Worm (Caenorhabditis elegans) whole organism, L3 larva: ENCODE results near the gene srlf-17.

Source experiments
- R02D3.7 ChIP-seq: fragments of 150-350 bp; optimal IDR thresholded peaks from 2 replicates; lab custom pipeline; 2014; ENCODE audit warnings: missing biosample characterization, missing genetic modification characterization
- ZK546.5 ChIP-seq: sonication (generic microtip); optimal IDR thresholded peaks from 2 replicates; lab custom pipeline; 2017; ENCODE audit warnings: missing biosample characterization, missing genetic modification characterization
- aly-2 ChIP-seq: fragments of 150-350 bp; optimal IDR thresholded peaks from 2 replicates; lab custom pipeline; 2014; ENCODE audit warnings: missing biosample characterization, missing genetic modification characterization
- ama-1 ChIP-seq: fragments of 150-350 bp; optimal IDR thresholded peaks from 2 replicates; lab custom pipeline; 2018
- ceh-16 ChIP-seq: sonication (generic microtip); optimal IDR thresholded peaks from 2 replicates; lab custom pipeline; 2017; ENCODE audit warnings: missing biosample characterization, missing genetic modification characterization
- ceh-28 ChIP-seq: fragments of 150-350 bp; optimal IDR thresholded peaks from 2 replicates; lab custom pipeline; 2014; ENCODE audit warnings: missing biosample characterization, missing genetic modification reagents, missing genetic modification characterization
- ceh-82 ChIP-seq: fragments of 150-350 bp; optimal IDR thresholded peaks from 2 replicates; lab custom pipeline; 2014; ENCODE audit warnings: missing biosample characterization, missing genetic modification characterization
- ceh-9 ChIP-seq: sonication (generic microtip); optimal IDR thresholded peaks from 2 replicates; lab custom pipeline; 2018; ENCODE audit warnings: missing biosample characterization, missing genetic modification characterization
- daf-12 ChIP-seq: fragments of 150-350 bp; optimal IDR thresholded peaks from 2 replicates; lab custom pipeline; 2014; ENCODE audit warnings: missing biosample characterization, missing genetic modification reagents, missing genetic modification characterization
- egl-27 ChIP-seq: sonication (generic microtip); optimal IDR thresholded peaks from 4 replicates; lab custom pipeline; 2017; ENCODE audit warnings: missing biosample characterization, missing genetic modification reagents, missing genetic modification characterization
- egl-5 ChIP-seq: fragments of 150-350 bp; optimal IDR thresholded peaks from 2 replicates; lab custom pipeline; 2017; ENCODE audit warnings: missing biosample characterization, missing genetic modification reagents, missing genetic modification characterization, inconsistent platforms
- elt-3 ChIP-seq, 3 experiments: fragments of 150-350 bp in 1 of 3; sonication (generic microtip) in 2 of 3; optimal IDR thresholded peaks; 2 replicates in 2 of 3; 4 replicates in 1 of 3; lab custom pipeline; 2014 to 2017; ENCODE audit warnings: missing biosample characterization in 3 of 3, missing genetic modification characterization in 3 of 3
- eor-1 ChIP-seq, 2 experiments: fragments of 150-350 bp; optimal IDR thresholded peaks; 2 replicates each; lab custom pipeline; 2014 to 2018; ENCODE audit warnings: missing biosample characterization in 2 of 2, missing genetic modification characterization in 2 of 2
- fkh-10 ChIP-seq: sonication (generic microtip); optimal IDR thresholded peaks from 2 replicates; lab custom pipeline; 2017; ENCODE audit warnings: missing biosample characterization, missing genetic modification reagents, missing genetic modification characterization
- fkh-2 ChIP-seq: fragments of 150-350 bp; optimal IDR thresholded peaks from 2 replicates; lab custom pipeline; 2014; ENCODE audit warnings: missing biosample characterization, missing genetic modification reagents, missing genetic modification characterization
- fos-1 ChIP-seq: fragments of 150-350 bp; optimal IDR thresholded peaks from 2 replicates; lab custom pipeline; 2014; ENCODE audit warnings: missing biosample characterization, missing genetic modification characterization
- hmg-11 ChIP-seq: sonication (generic microtip); optimal IDR thresholded peaks from 2 replicates; lab custom pipeline; 2016; ENCODE audit warnings: missing genetic modification characterization, missing compliant biosample characterization
- jun-1 ChIP-seq: fragments of 150-350 bp; optimal IDR thresholded peaks from 2 replicates; lab custom pipeline; 2014; ENCODE audit warnings: missing biosample characterization, missing genetic modification reagents, missing genetic modification characterization
- lin-15B ChIP-seq: fragments of 150-350 bp; optimal IDR thresholded peaks from 2 replicates; lab custom pipeline; 2014; ENCODE audit warnings: missing biosample characterization, missing genetic modification characterization
- lin-39 ChIP-seq: fragments of 150-350 bp; optimal IDR thresholded peaks from 2 replicates; lab custom pipeline; 2018; ENCODE audit warnings: missing biosample characterization, missing genetic modification reagents, missing genetic modification characterization
- mdl-1 ChIP-seq: fragments of 150-350 bp; optimal IDR thresholded peaks from 2 replicates; lab custom pipeline; 2014; ENCODE audit warnings: missing biosample characterization, missing genetic modification characterization
- nfya-1 ChIP-seq: sonication (generic microtip); optimal IDR thresholded peaks from 2 replicates; lab custom pipeline; 2017; ENCODE audit warnings: missing genetic modification characterization, mild to moderate bottlenecking, missing compliant biosample characterization, antibody characterized with exemption, moderate library complexity; ENCODE audit not compliant: insufficient read depth
- nhr-11 ChIP-seq: fragments of 150-350 bp; optimal IDR thresholded peaks from 2 replicates; lab custom pipeline; 2014; ENCODE audit warnings: missing biosample characterization, missing genetic modification characterization
- nhr-23 ChIP-seq: fragments of 150-350 bp; optimal IDR thresholded peaks from 2 replicates; lab custom pipeline; 2014; ENCODE audit warnings: missing biosample characterization, missing genetic modification reagents, missing genetic modification characterization
- nhr-25 ChIP-seq: sonication (generic microtip); optimal IDR thresholded peaks from 2 replicates; lab custom pipeline; 2017; ENCODE audit warnings: missing biosample characterization, missing genetic modification characterization
- nhr-28 ChIP-seq: fragments of 150-350 bp; optimal IDR thresholded peaks from 2 replicates; lab custom pipeline; 2014; ENCODE audit warnings: missing biosample characterization, missing genetic modification characterization
- nhr-43 ChIP-seq: sonication (generic microtip); optimal IDR thresholded peaks from 2 replicates; lab custom pipeline; 2016; ENCODE audit warnings: mild to moderate bottlenecking, missing genetic modification characterization, missing compliant biosample characterization; ENCODE audit not compliant: poor library complexity, severe bottlenecking
- nhr-67 ChIP-seq: fragments of 150-350 bp; optimal IDR thresholded peaks from 2 replicates; lab custom pipeline; 2014; ENCODE audit warnings: missing biosample characterization, missing genetic modification characterization
- nhr-76 ChIP-seq: fragments of 150-350 bp; sonication (generic microtip); optimal IDR thresholded peaks from 5 replicates; lab custom pipeline; 2014; ENCODE audit warnings: missing biosample characterization, missing genetic modification characterization
- nhr-77 ChIP-seq: fragments of 150-350 bp; optimal IDR thresholded peaks from 2 replicates; lab custom pipeline; 2014; ENCODE audit warnings: missing biosample characterization, missing genetic modification characterization
- pha-4 ChIP-seq: fragments of 150-350 bp; optimal IDR thresholded peaks from 2 replicates; lab custom pipeline; 2014; ENCODE audit warnings: missing biosample characterization, missing genetic modification reagents, missing genetic modification characterization
- pqm-1 ChIP-seq: fragments of 150-350 bp; optimal IDR thresholded peaks from 2 replicates; lab custom pipeline; 2017; ENCODE audit warnings: missing biosample characterization, missing genetic modification characterization, inconsistent platforms
- sea-2 ChIP-seq: fragments of 150-350 bp; sonication (generic microtip); optimal IDR thresholded peaks from 4 replicates; lab custom pipeline; 2014; ENCODE audit warnings: missing biosample characterization, missing genetic modification reagents, missing genetic modification characterization
- skn-1 ChIP-seq: fragments of 150-350 bp; optimal IDR thresholded peaks from 2 replicates; lab custom pipeline; 2014; ENCODE audit warnings: missing biosample characterization, missing genetic modification characterization
- snpc-4 ChIP-seq: fragments of 150-350 bp; optimal IDR thresholded peaks from 2 replicates; lab custom pipeline; 2014; ENCODE audit warnings: missing biosample characterization, missing genetic modification characterization
- tbx-2 ChIP-seq: sonication (generic microtip); optimal IDR thresholded peaks from 2 replicates; lab custom pipeline; 2016; ENCODE audit warnings: mild to moderate bottlenecking, missing genetic modification characterization, missing compliant biosample characterization
- unc-62 ChIP-seq: fragments of 150-350 bp; sonication (generic microtip); optimal IDR thresholded peaks from 4 replicates; lab custom pipeline; 2014; ENCODE audit warnings: missing biosample characterization, missing genetic modification reagents, missing genetic modification characterization
- ztf-11 ChIP-seq: fragments of 150-350 bp; optimal IDR thresholded peaks from 2 replicates; lab custom pipeline; 2014; ENCODE audit warnings: missing biosample characterization, missing genetic modification characterization

Gene srlf-17

ce11 chrIV:11101383-11101782 is 1.1 kb downstream of the srlf-17 start, which contains the start of gene srlf-18:
TSS of gene srlf-18 (minus strand) at chrIV:11101483.
- TF ChIP-seq nhr-77 (tag; lab: Kevin White, UChicago) (no peak), ceh-82 (tag; lab: Kevin White, UChicago) (no peak), nfya-1 (no peak), nhr-11 (tag; lab: Kevin White, UChicago) (no peak), nhr-67 (tag; lab: Kevin White, UChicago) (no peak), fkh-2 (no peak), lin-15B (tag; lab: Kevin White, UChicago) (no peak), tbx-2 (no peak)

- TF ChIP-seq fos-1 (tag; lab: Kevin White, UChicago) (no peak), lin-15B (tag; lab: Kevin White, UChicago) (no peak), egl-5 (tag; lab: Kevin White, UChicago) (no peak), daf-12 (tag; lab: Kevin White, UChicago) (no peak), aly-2 (tag; lab: Kevin White, UChicago) (no peak), lin-39 (no peak)
These were observed 2.2 kb downstream of the srlf-17 start, which contains the start of gene str-3 for ce11 chrIV:11100271-11100670. TSS of gene str-3 (minus strand) at chrIV:11100371.

- TF ChIP-seq egl-5 (tag; lab: Kevin White, UChicago) (no peak), sea-2 (no peak), mdl-1 (tag; lab: Kevin White, UChicago) (no peak), nhr-77 (tag; lab: Kevin White, UChicago) (no peak), jun-1 (tag; lab: Kevin White, UChicago) (no peak), nfya-1 (peak; percentile 7), eor-1 (tag; optimal IDR thresholded peaks at IDR 0.05; lab: Kevin White, UChicago) (no peak), ceh-82 (tag; lab: Kevin White, UChicago) (no peak), nhr-25 (tag; lab: Kevin White, UChicago) (no peak), nhr-67 (tag; lab: Kevin White, UChicago) (no peak), pqm-1 (peak; percentile 37), nhr-76 (peak; percentile 76), ztf-11 (tag; lab: Kevin White, UChicago) (no peak)
These were observed 4.7 kb downstream of the srlf-17 start, which contains the start of gene M7.12 for ce11 chrIV:11097795-11098194. TSS of gene M7.12 (minus strand) at chrIV:11097982.

ce11 chrIV:11094974-11095373 is 7.5 kb downstream of the srlf-17 start, which contains the start of gene M7.8:
TSS of gene M7.8 (minus strand) at chrIV:11095085.
- no peak for TF ChIP-seq nhr-28 (tag; lab: Kevin White, UChicago)
- no peak for TF ChIP-seq R02D3.7
- TF ChIP-seq nfya-1: no peak
- peak; percentile 76 for TF ChIP-seq fkh-10 (GFP tag; lab: Kevin White, UChicago)
- TF ChIP-seq, all 47 proteins: peak for 1

- TF ChIP-seq nhr-77 (tag; lab: Kevin White, UChicago) (no peak), pha-4 (tag; lab: Kevin White, UChicago) (no peak), nhr-76 (no peak), mdl-1 (tag; lab: Kevin White, UChicago) (no peak), hmg-11 (tag; lab: Kevin White, UChicago) (no peak), nhr-11 (tag; lab: Kevin White, UChicago) (no peak), pqm-1 (no peak)
These were observed 8.5 kb downstream of the srlf-17 start for ce11 chrIV:11094052-11094451.

ce11 chrIV:11092502-11093080 is 9.9 kb downstream of the srlf-17 start, which contains the start of gene bcc-1:
TSS of gene bcc-1 (minus strand) at chrIV:11092552.
- TF ChIP-seq mdl-1 (tag; lab: Kevin White, UChicago) (no peak), snpc-4 (tag; lab: Kevin White, UChicago) (no peak), fos-1 (tag; lab: Kevin White, UChicago) (no peak), ceh-9 (tag; lab: Kevin White, UChicago) (no peak), pha-4 (tag; lab: Kevin White, UChicago) (no peak), ceh-28 (tag; lab: Kevin White, UChicago) (peak; percentile 19), nhr-77 (tag; lab: Kevin White, UChicago) (no peak), egl-27 (tag; lab: Kevin White, UChicago) (peak; percentile 1), skn-1 (tag; lab: Kevin White, UChicago) (no peak), lin-39 (no peak), ceh-16 (tag; lab: Kevin White, UChicago) (no peak), ceh-82 (tag; lab: Kevin White, UChicago) (no peak), elt-3 (tag; optimal IDR thresholded peaks at IDR 0.05; lab: Kevin White, UChicago) (peak in 1 of 3 experiments; percentile 57), fkh-2 (no peak), jun-1 (tag; lab: Kevin White, UChicago) (no peak), nhr-28 (tag; lab: Kevin White, UChicago) (no peak), ama-1 (lab: Kevin White, UChicago) (no peak), nhr-23 (tag; lab: Kevin White, UChicago) (peak; percentile 88), R02D3.7 (no peak), unc-62 (GFP tag; lab: Kevin White, UChicago) (peak; percentile 69), ZK546.5 (tag; lab: Kevin White, UChicago) (no peak), nhr-43 (peak; percentile 0), egl-5 (tag; lab: Kevin White, UChicago) (no peak), aly-2 (tag; lab: Kevin White, UChicago) (no peak)
